Worm (Caenorhabditis elegans) whole organism, L3 larva: ENCODE data around the gene R151.2.

Experiments used
- aly-2 ChIP-seq: fragments of 150-350 bp; optimal IDR thresholded peaks from 2 replicates; lab custom pipeline; 2014; ENCODE audit warnings: missing biosample characterization, missing genetic modification characterization
- elt-3 ChIP-seq, 3 experiments: fragments of 150-350 bp in 1 of 3; sonication (generic microtip) in 2 of 3; optimal IDR thresholded peaks; 2 replicates in 2 of 3; 4 replicates in 1 of 3; lab custom pipeline; 2014 to 2017; ENCODE audit warnings: missing biosample characterization in 3 of 3, missing genetic modification characterization in 3 of 3
- fos-1 ChIP-seq: fragments of 150-350 bp; optimal IDR thresholded peaks from 2 replicates; lab custom pipeline; 2014; ENCODE audit warnings: missing biosample characterization, missing genetic modification characterization
- hmg-11 ChIP-seq: sonication (generic microtip); optimal IDR thresholded peaks from 2 replicates; lab custom pipeline; 2016; ENCODE audit warnings: missing genetic modification characterization, missing compliant biosample characterization
- jun-1 ChIP-seq: fragments of 150-350 bp; optimal IDR thresholded peaks from 2 replicates; lab custom pipeline; 2014; ENCODE audit warnings: missing biosample characterization, missing genetic modification reagents, missing genetic modification characterization
- mml-1 ChIP-seq: fragments of 150-350 bp; sonication (generic microtip); optimal IDR thresholded peaks from 3 replicates; lab custom pipeline; 2014; ENCODE audit warnings: missing biosample characterization, missing genetic modification characterization
- nhr-11 ChIP-seq: fragments of 150-350 bp; optimal IDR thresholded peaks from 2 replicates; lab custom pipeline; 2014; ENCODE audit warnings: missing biosample characterization, missing genetic modification characterization
- nhr-12 ChIP-seq: fragments of 150-350 bp; optimal IDR thresholded peaks from 2 replicates; lab custom pipeline; 2014; ENCODE audit warnings: missing biosample characterization, missing genetic modification characterization
- nhr-237 ChIP-seq: fragments of 150-350 bp; optimal IDR thresholded peaks from 2 replicates; lab custom pipeline; 2014; ENCODE audit warnings: missing biosample characterization, missing genetic modification characterization
- pha-4 ChIP-seq: fragments of 150-350 bp; optimal IDR thresholded peaks from 2 replicates; lab custom pipeline; 2014; ENCODE audit warnings: missing biosample characterization, missing genetic modification reagents, missing genetic modification characterization
- sea-2 ChIP-seq: fragments of 150-350 bp; sonication (generic microtip); optimal IDR thresholded peaks from 4 replicates; lab custom pipeline; 2014; ENCODE audit warnings: missing biosample characterization, missing genetic modification reagents, missing genetic modification characterization
- tbx-2 ChIP-seq: sonication (generic microtip); optimal IDR thresholded peaks from 2 replicates; lab custom pipeline; 2016; ENCODE audit warnings: mild to moderate bottlenecking, missing genetic modification characterization, missing compliant biosample characterization
- unc-39 ChIP-seq: sonication (generic microtip); optimal IDR thresholded peaks from 4 replicates; lab custom pipeline; 2017; ENCODE audit warnings: missing biosample characterization, missing genetic modification characterization
- unc-62 ChIP-seq: fragments of 150-350 bp; sonication (generic microtip); optimal IDR thresholded peaks from 4 replicates; lab custom pipeline; 2014; ENCODE audit warnings: missing biosample characterization, missing genetic modification reagents, missing genetic modification characterization

DNA sequence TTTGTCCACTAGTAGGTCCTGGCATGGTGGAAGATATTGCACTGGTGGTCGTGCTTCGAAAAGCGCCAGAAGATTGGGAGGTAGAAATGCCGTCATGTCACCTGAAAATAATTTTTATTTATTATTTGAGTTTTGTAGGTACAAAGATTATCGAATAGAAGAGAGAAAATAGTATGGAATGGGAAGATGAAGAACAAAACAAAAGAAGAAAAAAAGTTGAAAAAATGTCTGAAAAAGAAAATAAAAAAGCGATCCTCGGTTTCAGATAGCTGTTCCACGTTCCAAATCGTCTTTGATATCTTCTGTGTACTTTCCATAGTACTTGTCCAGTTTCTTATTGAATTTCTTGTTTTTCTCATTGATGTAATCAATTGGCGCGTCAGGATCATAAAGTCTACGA lies 48.7 kb upstream of the R151.2 start, which contains the start of gene rnp-7:
- TF ChIP-seq tbx-2 (tag; lab: Kevin White, UChicago): no peak
- TF ChIP-seq unc-62 (GFP tag; lab: Kevin White, UChicago): no peak
- no peak for TF ChIP-seq unc-39 (tag; lab: Kevin White, UChicago)
- TF ChIP-seq hmg-11: no peak
- no peak for TF ChIP-seq jun-1 (tag; lab: Kevin White, UChicago)
- no peak for TF ChIP-seq fos-1 (tag; lab: Kevin White, UChicago)
- TF ChIP-seq nhr-12 (tag; lab: Kevin White, UChicago): no peak
- no peak for TF ChIP-seq mml-1 (tag; lab: Kevin White, UChicago)
- no peak for TF ChIP-seq nhr-237 (tag; lab: Kevin White, UChicago)
- TF ChIP-seq sea-2 (GFP tag; lab: Kevin White, UChicago): no peak
- TF ChIP-seq aly-2 (tag; lab: Kevin White, UChicago): no peak
- no peak for TF ChIP-seq elt-3 (tag; optimal IDR thresholded peaks at IDR 0.05; lab: Kevin White, UChicago)
- TF ChIP-seq pha-4 (tag; lab: Kevin White, UChicago): no peak
- TF ChIP-seq nhr-11 (tag; lab: Kevin White, UChicago): no peak
